Fruit fly (Drosophila melanogaster): ENCODE data around the gene CG8188.

The CG8188 gene

DNA sequence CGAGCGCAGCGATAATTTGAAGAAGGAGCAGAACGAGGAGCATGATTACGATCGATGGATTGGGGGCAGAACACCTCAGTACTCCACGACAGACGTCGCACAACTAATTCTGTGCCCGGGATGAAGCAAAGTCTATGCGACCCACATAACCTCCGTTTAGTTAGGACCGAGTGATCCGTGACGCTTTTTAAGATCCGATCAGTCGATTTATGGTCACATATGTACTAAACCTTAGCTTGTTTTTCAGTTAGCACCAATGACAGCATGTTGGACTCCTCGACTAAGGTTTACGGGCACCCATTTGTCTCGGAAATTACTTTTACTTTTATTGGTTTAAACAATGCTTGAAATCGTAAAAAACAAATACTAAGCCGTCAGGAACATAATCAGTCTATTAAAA, 31.0 kb downstream of the CG8188 start, which contains the start of gene CG12990:
TSS of gene CG12990 (minus strand) at position 101 of the 400 bp plus-strand sequence.
- TF ChIP-seq CG8159 (tag; optimal IDR thresholded peaks at IDR 0.05) (no peak), EcR (GFP tag; optimal IDR thresholded peaks at IDR 0.05) (no peak), CG13204 (GFP tag; optimal IDR thresholded peaks at IDR 0.05) (no peak), D1 (tag; optimal IDR thresholded peaks at IDR 0.05) (no peak), CG4496 (GFP tag; IDR thresholded peaks at IDR 0.05) (no peak), CG10348 (GFP tag; IDR thresholded peaks at IDR 0.05) (no peak), CG12605 (GFP tag; IDR thresholded peaks at IDR 0.05) (no peak), CG9948 (tag; optimal IDR thresholded peaks at IDR 0.05) (no peak), CG8301 (tag; optimal IDR thresholded peaks at IDR 0.05) (no peak), CG17806 (tag; optimal IDR thresholded peaks at IDR 0.05) (no peak), Pif1B (GFP tag; optimal IDR thresholded peaks at IDR 0.05) (no peak)

DNA sequence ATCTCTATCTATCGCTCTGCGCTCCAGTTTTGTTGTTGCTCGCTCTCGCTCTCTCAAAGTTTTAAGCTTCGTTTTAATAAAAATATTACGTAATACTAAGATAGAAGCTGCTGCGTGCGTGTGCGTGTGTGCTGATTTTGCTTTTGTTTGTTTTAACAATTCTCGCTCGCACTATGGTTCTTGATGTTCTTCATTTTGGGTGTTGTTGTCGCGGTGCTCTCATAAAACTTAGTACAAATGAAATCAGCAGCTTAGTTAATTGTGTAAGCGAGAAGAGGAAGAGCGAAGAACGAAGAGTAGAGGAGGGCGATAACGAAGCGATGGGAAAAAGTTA, 43.7 kb downstream of the CG8188 start:
- no peak for TF ChIP-seq Ets98B (GFP tag; IDR thresholded peaks at IDR 0.05)

DNA sequence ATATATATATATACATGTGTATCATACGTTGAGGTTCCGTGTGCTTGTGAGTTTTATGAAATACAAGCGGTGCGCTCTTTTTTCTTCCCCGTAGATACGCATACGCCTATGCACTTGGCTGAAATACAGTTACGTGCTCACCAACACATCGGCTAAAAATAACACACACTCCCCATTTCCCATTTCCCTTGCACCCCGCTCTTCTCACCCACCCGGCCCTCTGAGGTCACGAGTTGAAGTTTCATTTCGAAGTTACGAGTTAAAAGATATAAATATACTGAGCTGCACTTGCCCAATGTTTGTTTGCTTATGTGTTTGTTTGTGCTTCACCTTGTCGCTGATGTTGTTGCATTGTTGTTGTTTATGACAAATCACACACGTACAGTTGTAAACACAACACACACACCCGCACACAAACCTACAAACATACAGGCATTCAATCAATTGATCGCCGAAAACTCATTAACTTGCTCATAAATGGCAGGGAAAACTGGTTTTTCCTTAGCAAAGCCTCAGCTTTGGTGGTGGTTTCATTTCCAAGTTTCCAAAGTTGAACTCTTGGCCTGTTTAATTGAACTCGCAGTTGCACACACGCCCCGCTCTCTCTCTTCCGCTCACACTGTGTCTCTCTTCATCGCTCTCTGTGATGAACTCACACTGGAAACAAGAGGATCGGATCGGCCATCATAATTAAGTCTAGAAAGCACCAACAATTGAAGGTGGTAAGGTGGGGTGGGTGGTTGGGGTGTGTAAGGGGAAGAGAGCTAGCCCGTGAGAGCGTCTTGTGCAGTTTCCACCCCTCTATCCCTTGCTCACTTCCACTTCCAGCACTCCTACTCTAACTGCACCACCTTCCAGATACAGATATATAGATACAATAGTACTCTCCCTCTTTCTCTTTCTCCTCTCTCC, 44.4 kb downstream of the CG8188 start:
- no peak for TF ChIP-seq D1 (tag; optimal IDR thresholded peaks at IDR 0.05)
- no peak; the same call in 1 of the 2 replicates for TF ChIP-seq CG32121 (GFP tag; IDR thresholded peaks at IDR 0.05)
- peak; percentile 41; the same call in 1 of the 2 replicates for TF ChIP-seq CG12605 (GFP tag; IDR thresholded peaks at IDR 0.05)
- no peak for TF ChIP-seq Pif1B (GFP tag; optimal IDR thresholded peaks at IDR 0.05)
- peak; percentile 49 for TF ChIP-seq EcR (GFP tag; optimal IDR thresholded peaks at IDR 0.05)
- TF ChIP-seq Ets98B (GFP tag; IDR thresholded peaks at IDR 0.05) = no peak
- 0 out of 3 replicates have a peak, but pooled peaks have one; percentile 21 for TF ChIP-seq fd96Ca (GFP tag; IDR thresholded peaks at IDR 0.05)

DNA sequence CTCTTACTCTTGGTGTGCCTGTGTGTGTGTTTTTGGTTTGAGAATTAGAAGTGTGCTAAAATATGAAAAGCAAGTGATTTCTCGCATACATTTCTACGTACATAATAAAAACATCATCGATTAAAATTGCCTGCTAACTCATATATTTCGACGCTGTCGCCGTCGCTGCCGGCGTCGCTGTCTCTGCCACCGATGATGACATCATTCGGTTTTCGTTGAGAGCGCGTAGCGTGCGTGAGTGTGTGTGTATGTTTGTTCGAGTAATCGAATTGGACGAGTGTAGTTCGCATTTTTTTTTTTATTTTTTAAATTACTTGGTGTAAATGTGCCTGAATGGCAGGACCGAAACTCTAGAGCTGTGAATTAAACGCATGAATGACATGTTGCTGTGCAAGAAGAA, 45.1 kb downstream of the CG8188 start:
- no peak for TF ChIP-seq CG8301 (tag; optimal IDR thresholded peaks at IDR 0.05)
- no peak for TF ChIP-seq Pif1A (GFP tag; optimal IDR thresholded peaks at IDR 0.05)
- TF ChIP-seq CG34367 (tag; optimal IDR thresholded peaks at IDR 0.05) = no peak
- no peak for TF ChIP-seq D1 (tag; optimal IDR thresholded peaks at IDR 0.05)
- TF ChIP-seq Ets98B (GFP tag; IDR thresholded peaks at IDR 0.05) = no peak
- TF ChIP-seq CG32121 (GFP tag; IDR thresholded peaks at IDR 0.05) = no peak
- TF ChIP-seq EcR (GFP tag; optimal IDR thresholded peaks at IDR 0.05) = no peak
- no peak for TF ChIP-seq CG9948 (tag; optimal IDR thresholded peaks at IDR 0.05)
- TF ChIP-seq CG8159 (tag; optimal IDR thresholded peaks at IDR 0.05) = no peak
- no peak for TF ChIP-seq fd96Ca (GFP tag; IDR thresholded peaks at IDR 0.05)
- no peak for TF ChIP-seq Snoo (tag; optimal IDR thresholded peaks at IDR 0.05)
- no peak for TF ChIP-seq CG10348 (GFP tag; IDR thresholded peaks at IDR 0.05)
- TF ChIP-seq CG17806 (tag; optimal IDR thresholded peaks at IDR 0.05) = no peak
- no peak for TF ChIP-seq CG14655 (GFP tag; optimal IDR thresholded peaks at IDR 0.05)
- no peak for TF ChIP-seq CG13204 (GFP tag; optimal IDR thresholded peaks at IDR 0.05)
- no peak for TF ChIP-seq CG12605 (GFP tag; IDR thresholded peaks at IDR 0.05)
- no peak for TF ChIP-seq rn (GFP tag; IDR thresholded peaks at IDR 0.05)
- no peak for TF ChIP-seq gl (tag; optimal IDR thresholded peaks at IDR 0.05)
- TF ChIP-seq CG15710 (tag; optimal IDR thresholded peaks at IDR 0.05) = no peak
- TF ChIP-seq CG4496 (GFP tag; IDR thresholded peaks at IDR 0.05) = no peak

DNA sequence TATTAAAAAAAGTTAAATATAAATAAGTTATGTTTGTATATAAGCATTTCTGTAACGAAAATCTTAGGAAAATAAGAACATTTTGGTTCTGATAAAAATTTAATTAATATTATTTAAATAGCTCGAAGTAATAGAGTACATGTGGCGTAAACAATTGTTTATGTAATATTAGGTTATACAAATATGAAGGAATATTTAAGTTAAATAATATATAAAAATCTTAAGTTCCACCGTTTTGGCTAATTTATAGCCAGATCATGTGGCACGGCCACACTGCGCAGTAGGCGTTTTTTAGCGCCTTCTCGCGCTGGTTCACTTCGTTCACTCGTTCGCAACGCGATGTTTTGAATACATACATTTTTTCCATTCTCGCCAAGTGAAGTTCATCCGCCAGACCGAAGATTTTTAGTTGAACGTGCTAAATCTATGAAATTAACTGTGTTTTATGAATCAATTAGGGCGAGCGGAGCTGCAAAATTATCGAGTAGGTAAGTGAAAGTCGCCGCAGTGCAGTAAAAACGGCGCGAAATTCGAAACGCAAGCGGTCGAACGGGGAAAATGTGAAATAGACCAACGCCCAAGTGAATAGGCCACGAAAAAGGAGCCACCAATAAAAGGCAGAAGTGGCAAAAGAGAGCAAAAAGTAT, 45.7 kb downstream of the CG8188 start, which contains the start of gene beta-Spec:
TSS of gene beta-Spec (plus strand) at position 323 of the 647 bp plus-strand sequence.
- TF ChIP-seq CG4496 (GFP tag; IDR thresholded peaks at IDR 0.05) (0 out of 3 replicates have a peak, but pooled peaks have one; percentile 26), CG32121 (GFP tag; IDR thresholded peaks at IDR 0.05) (no peak), CG12605 (GFP tag; IDR thresholded peaks at IDR 0.05) (no peak)

DNA sequence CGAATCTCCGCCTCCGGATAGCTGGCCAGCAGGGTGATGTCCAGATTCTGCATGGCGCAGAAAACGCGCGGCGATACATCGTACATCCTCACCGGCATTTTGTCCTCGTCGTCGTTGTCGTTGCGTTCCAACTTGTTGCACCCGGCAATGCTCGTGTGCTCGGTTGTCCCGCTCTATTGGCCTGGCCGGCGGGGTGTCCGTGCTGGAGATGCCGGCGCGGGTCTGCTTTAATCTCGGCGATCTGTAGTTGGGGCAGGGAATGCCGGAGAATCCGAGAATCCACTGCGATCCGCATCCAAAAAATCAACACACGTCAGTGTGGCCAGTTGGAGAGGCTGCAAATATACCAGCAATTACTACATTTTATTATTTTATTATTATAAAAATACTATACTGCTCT, 46.3 kb downstream of the CG8188 start, which contains the start of gene IntS2:
TSS of gene IntS2 (minus strand) at position 318 of the 400 bp plus-strand sequence.
- TF ChIP-seq CG8301 (tag; optimal IDR thresholded peaks at IDR 0.05) = no peak
- peak; percentile 33; the same call in 1 of the 2 replicates for TF ChIP-seq CG12605 (GFP tag; IDR thresholded peaks at IDR 0.05)
- TF ChIP-seq Snoo (tag; optimal IDR thresholded peaks at IDR 0.05) = no peak
